Fruit fly (Drosophila melanogaster): ENCODE data around the gene Kat60.

- TF ChIP-seq fd85E (GFP tag; optimal IDR thresholded peaks at IDR 0.05) (no peak), CG11294 (GFP tag; IDR thresholded peaks at IDR 0.05) (no peak), CG7368 (GFP tag; optimal IDR thresholded peaks at IDR 0.05) (no peak), ss (GFP tag; optimal IDR thresholded peaks at IDR 0.05) (no peak), achi (GFP tag; optimal IDR thresholded peaks at IDR 0.05) (peak; percentile 10), Gug (GFP tag; IDR thresholded peaks at IDR 0.05) (no peak)
These were observed 38.7 kb downstream of the Kat60 start for dm6 chr3R:5193271-5193670.

Data from whole organism, prepupa.